Worm (Caenorhabditis elegans): ENCODE data around the gene F53H4.3.

ce11 chrX:15887989-15888388 is 594 bp upstream of the F53H4.3 start:
- TF ChIP-seq nhr-12 (tag; optimal IDR thresholded peaks at IDR 0.05) (no peak), zag-1 (tag; optimal IDR thresholded peaks at IDR 0.05) (no peak)

Measured in whole organism, L2 larva.